Worm (Caenorhabditis elegans) whole organism, late embryonic: ENCODE measurements around the gene spp-10.

Experiments used
- F13H6.1 ChIP-seq: sonication (generic microtip); optimal IDR thresholded peaks from 2 replicates; lab custom pipeline; 2016; ENCODE audit warnings: missing genetic modification characterization, missing compliant biosample characterization
- K02D7.2 ChIP-seq: sonication (generic microtip); optimal IDR thresholded peaks from 2 replicates; lab custom pipeline; 2017; ENCODE audit warnings: mild to moderate bottlenecking, missing genetic modification characterization, missing compliant biosample characterization
- T23F11.4 ChIP-seq: fragments of 200-800 bp; sonication (Bioruptor generic); optimal IDR thresholded peaks from 2 replicates; lab custom pipeline; 2018; ENCODE audit warnings: mild to moderate bottlenecking, missing genetic modification characterization, missing compliant biosample characterization
- Y22D7AL.16 ChIP-seq: sonication (generic microtip); optimal IDR thresholded peaks from 2 replicates; lab custom pipeline; 2016; ENCODE audit warnings: missing genetic modification characterization, missing compliant biosample characterization
- ahr-1 ChIP-seq: sonication (generic microtip); optimal IDR thresholded peaks from 2 replicates; lab custom pipeline; 2016; ENCODE audit warnings: missing genetic modification characterization, missing compliant biosample characterization
- ama-1 ChIP-seq: fragments of 150-350 bp; optimal IDR thresholded peaks from 2 replicates; lab custom pipeline; 2014
- ceh-19 ChIP-seq: fragments of 200-800 bp; sonication (Bioruptor generic); optimal IDR thresholded peaks from 2 replicates; lab custom pipeline; 2018; ENCODE audit warnings: mild to moderate bottlenecking, missing genetic modification characterization, missing compliant biosample characterization
- ceh-2 ChIP-seq: sonication (generic microtip); optimal IDR thresholded peaks from 2 replicates; lab custom pipeline; 2016; ENCODE audit warnings: missing genotype, missing genetic modification characterization, missing compliant biosample characterization
- ceh-22 ChIP-seq: sonication (generic microtip); optimal IDR thresholded peaks from 2 replicates; lab custom pipeline; 2017; ENCODE audit warnings: missing biosample characterization, missing genetic modification characterization
- ceh-24 ChIP-seq: sonication (generic microtip); optimal IDR thresholded peaks from 2 replicates; lab custom pipeline; 2016; ENCODE audit warnings: mild to moderate bottlenecking, missing genetic modification characterization, missing compliant biosample characterization
- ceh-30 ChIP-seq: fragments of 150-350 bp; optimal IDR thresholded peaks from 2 replicates; lab custom pipeline; 2014; ENCODE audit warnings: missing biosample characterization, missing genetic modification characterization
- ceh-31 ChIP-seq: sonication (generic microtip); optimal IDR thresholded peaks from 2 replicates; lab custom pipeline; 2016; ENCODE audit warnings: missing genetic modification characterization, missing compliant biosample characterization
- ceh-34 ChIP-seq: sonication (generic microtip); optimal IDR thresholded peaks from 2 replicates; lab custom pipeline; 2016; ENCODE audit warnings: mild to moderate bottlenecking, missing genetic modification characterization, missing compliant biosample characterization
- ceh-45 ChIP-seq: fragments of 200-800 bp; sonication (Bioruptor generic); IDR thresholded peaks from 2 replicates; pipeline ENCODE4 v1.3.6; 2022; ENCODE audit warnings: missing genetic modification reagents, missing genetic modification characterization, missing compliant biosample characterization
- che-1 ChIP-seq: sonication (generic microtip); optimal IDR thresholded peaks from 2 replicates; lab custom pipeline; 2016; ENCODE audit warnings: mild to moderate bottlenecking, missing genetic modification characterization, missing compliant biosample characterization
- dve-1 ChIP-seq: sonication (generic microtip); optimal IDR thresholded peaks from 2 replicates; lab custom pipeline; 2017; ENCODE audit warnings: antibody characterized with exemption, mild to moderate bottlenecking, missing genetic modification characterization, missing compliant biosample characterization
- ets-4 ChIP-seq: sonication (generic microtip); optimal IDR thresholded peaks from 2 replicates; lab custom pipeline; 2016; ENCODE audit warnings: missing genetic modification characterization, missing compliant biosample characterization
- gmeb-2 ChIP-seq: sonication (generic microtip); optimal IDR thresholded peaks from 2 replicates; lab custom pipeline; 2016; ENCODE audit warnings: missing genetic modification characterization, inconsistent platforms, missing compliant biosample characterization
- hlh-30 ChIP-seq: sonication (generic microtip); optimal IDR thresholded peaks from 2 replicates; lab custom pipeline; 2017; ENCODE audit warnings: antibody characterized with exemption, missing genetic modification characterization, missing compliant biosample characterization; ENCODE audit not compliant: insufficient read depth
- hlh-8 ChIP-seq: sonication (generic microtip); optimal IDR thresholded peaks from 2 replicates; lab custom pipeline; 2016; ENCODE audit warnings: missing genotype, missing genetic modification characterization, missing compliant biosample characterization
- lim-6 ChIP-seq: sonication (generic microtip); optimal IDR thresholded peaks from 2 replicates; lab custom pipeline; 2016; ENCODE audit warnings: missing genetic modification characterization, missing compliant biosample characterization
- mec-3 ChIP-seq: sonication (generic microtip); optimal IDR thresholded peaks from 2 replicates; lab custom pipeline; 2016; ENCODE audit warnings: borderline replicate concordance, missing genetic modification characterization, missing compliant biosample characterization
- nfya-1 ChIP-seq: sonication (generic microtip); optimal IDR thresholded peaks from 2 replicates; lab custom pipeline; 2017; ENCODE audit warnings: missing genetic modification characterization, mild to moderate bottlenecking, missing compliant biosample characterization, antibody characterized with exemption, moderate library complexity
- nhr-232 ChIP-seq: sonication (generic microtip); optimal IDR thresholded peaks from 2 replicates; lab custom pipeline; 2016; ENCODE audit warnings: missing genetic modification characterization, missing compliant biosample characterization
- npax-4 ChIP-seq: sonication (generic microtip); optimal IDR thresholded peaks from 2 replicates; lab custom pipeline; 2016; ENCODE audit warnings: missing genetic modification characterization, missing compliant biosample characterization
- odd-2 ChIP-seq: sonication (generic microtip); optimal IDR thresholded peaks from 2 replicates; lab custom pipeline; 2017; ENCODE audit warnings: antibody characterized with exemption, mild to moderate bottlenecking, missing genetic modification characterization, missing compliant biosample characterization
- pag-3 ChIP-seq: sonication (generic microtip); optimal IDR thresholded peaks from 2 replicates; lab custom pipeline; 2016; ENCODE audit warnings: missing compliant biosample characterization, missing genetic modification characterization, borderline replicate concordance
- pat-9 ChIP-seq: fragments of 200-800 bp; sonication (Bioruptor generic); optimal IDR thresholded peaks from 2 replicates; lab custom pipeline; 2018; ENCODE audit warnings: mild to moderate bottlenecking, missing genetic modification characterization, moderate library complexity, missing compliant biosample characterization
- pax-1 ChIP-seq: fragments of 150-350 bp; optimal IDR thresholded peaks from 2 replicates; lab custom pipeline; 2014; ENCODE audit warnings: missing biosample characterization, missing genetic modification characterization
- pros-1 ChIP-seq: fragments of 150-350 bp; optimal IDR thresholded peaks from 2 replicates; lab custom pipeline; 2014; ENCODE audit warnings: missing biosample characterization, missing genetic modification reagents, missing genetic modification characterization
- rnt-1 ChIP-seq: sonication (generic microtip); optimal IDR thresholded peaks from 2 replicates; lab custom pipeline; 2016; ENCODE audit warnings: missing genetic modification characterization, missing compliant biosample characterization
- sox-2 ChIP-seq: fragments of 200-800 bp; sonication (Bioruptor generic); IDR thresholded peaks from 2 replicates; pipeline ENCODE4 v1.3.6; 2022; ENCODE audit warnings: missing genetic modification reagents, missing genetic modification characterization, missing compliant biosample characterization
- ttx-3 ChIP-seq: sonication (generic microtip); optimal IDR thresholded peaks from 2 replicates; lab custom pipeline; 2016; ENCODE audit warnings: missing genetic modification reagents, missing genetic modification characterization, missing compliant biosample characterization
- unc-42 ChIP-seq: sonication (generic microtip); optimal IDR thresholded peaks from 2 replicates; lab custom pipeline; 2016; ENCODE audit warnings: missing genotype, missing genetic modification characterization, missing compliant biosample characterization
- unc-55 ChIP-seq: sonication (generic microtip); optimal IDR thresholded peaks from 2 replicates; lab custom pipeline; 2017; ENCODE audit warnings: missing biosample characterization, missing genetic modification reagents, missing genetic modification characterization
- zip-5 ChIP-seq: sonication (generic microtip); optimal IDR thresholded peaks from 2 replicates; lab custom pipeline; 2016; ENCODE audit warnings: missing genetic modification characterization, missing compliant biosample characterization

spp-10 gene

ce11 chrIV:8460208-8460607, 16.8 kb upstream of the spp-10 start, which contains the start of gene ant-1.4:
TSS of gene ant-1.4 (minus strand) at chrIV:8460308.
- no peak for TF ChIP-seq npax-4
- no peak for TF ChIP-seq hlh-30 (tag; lab: Kevin White, UChicago)
- TF ChIP-seq ceh-24 (tag; lab: Kevin White, UChicago) = no peak
- TF ChIP-seq ahr-1 (tag; lab: Kevin White, UChicago) = no peak
- no peak for TF ChIP-seq odd-2 (tag; lab: Kevin White, UChicago)
- no peak for TF ChIP-seq che-1 (tag; lab: Kevin White, UChicago)
- no peak for TF ChIP-seq sox-2 (GFP tag; lab: Robert Waterston, UW)
- TF ChIP-seq rnt-1 = no peak
- TF ChIP-seq ets-4 = no peak
- TF ChIP-seq ceh-2 (tag; lab: Kevin White, UChicago) = no peak
- TF ChIP-seq ceh-34 (tag; lab: Kevin White, UChicago) = no peak
- no peak for TF ChIP-seq ceh-45 (GFP tag; lab: Robert Waterston, UW)

DNA sequence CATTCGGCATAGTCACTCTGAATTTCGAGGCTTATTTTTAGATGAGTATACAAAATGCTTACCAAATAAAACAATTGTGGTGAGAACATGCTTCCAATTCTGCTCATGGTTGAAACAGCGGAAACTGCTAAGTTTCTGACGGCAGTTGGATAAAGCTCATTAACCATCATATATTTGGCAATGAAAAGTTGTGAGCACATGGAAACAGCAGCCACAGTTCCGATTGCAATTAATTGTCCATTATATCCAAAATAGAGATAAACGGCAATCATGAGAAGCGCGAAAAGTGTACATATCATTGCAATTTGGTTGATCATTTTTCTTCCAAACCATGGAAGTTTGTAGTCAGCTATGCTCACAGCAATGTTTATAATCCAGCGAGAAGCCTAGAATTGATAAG, 15.8 kb upstream of the spp-10 start:
- TF ChIP-seq T23F11.4 (GFP tag; lab: Kevin White, UChicago) (no peak), mec-3 (no peak), Y22D7AL.16 (tag; lab: Kevin White, UChicago) (no peak)

DNA sequence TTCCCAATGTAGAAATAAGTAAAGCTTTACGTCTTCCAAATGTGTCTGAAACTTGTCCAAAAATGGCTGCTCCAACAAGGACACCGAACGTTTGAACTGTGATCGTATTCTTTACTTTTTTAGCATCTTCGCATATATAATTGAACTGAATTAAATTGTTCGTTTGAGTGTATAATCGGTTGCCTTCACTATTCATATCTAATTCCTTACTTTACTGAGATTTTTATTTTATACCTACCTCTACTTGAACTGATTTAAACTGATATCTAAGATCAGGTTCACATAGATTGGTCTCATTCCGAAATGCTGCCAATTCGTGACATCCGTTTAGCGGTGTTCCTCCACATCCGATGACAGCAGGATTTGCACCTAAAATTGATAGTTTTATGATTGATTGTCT, 14.6 kb upstream of the spp-10 start:
- TF ChIP-seq hlh-8 (tag; lab: Kevin White, UChicago) (no peak), nfya-1 (tag; lab: Kevin White, UChicago) (no peak), rnt-1 (no peak), pros-1 (tag; lab: Kevin White, UChicago) (no peak), ttx-3 (tag; lab: Kevin White, UChicago) (no peak)
- TF ChIP-seq, all 69 proteins: peak for 0

DNA sequence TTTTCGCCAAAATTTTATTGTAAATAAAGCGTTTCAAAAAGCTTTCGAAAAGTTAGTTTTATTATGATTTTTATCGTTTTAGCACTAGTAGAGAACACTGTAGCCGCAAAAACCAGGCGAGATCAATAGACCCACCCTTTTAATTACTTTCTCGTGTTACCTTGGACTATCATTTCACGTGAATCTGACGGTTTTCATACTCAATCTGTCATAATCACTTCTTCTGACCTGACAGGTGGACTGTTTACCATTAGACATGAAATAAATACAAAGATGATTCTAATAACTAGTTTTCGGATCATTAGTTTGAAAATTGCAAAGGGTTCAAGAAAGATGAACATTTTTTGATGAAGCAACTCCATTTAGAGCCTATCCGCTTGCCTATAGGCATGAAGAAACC, 13.9 kb upstream of the spp-10 start:
- no peak for TF ChIP-seq dve-1
- TF ChIP-seq lim-6 (tag; lab: Kevin White, UChicago) = no peak
- no peak for TF ChIP-seq ceh-19 (GFP tag; lab: Kevin White, UChicago)
- no peak for TF ChIP-seq F13H6.1 (tag; lab: Kevin White, UChicago)
- TF ChIP-seq pax-1 (tag; lab: Kevin White, UChicago) = no peak
- TF ChIP-seq nhr-232 (tag; lab: Kevin White, UChicago) = no peak
- no peak for TF ChIP-seq odd-2 (tag; lab: Kevin White, UChicago)
- no peak for TF ChIP-seq unc-42
- TF ChIP-seq K02D7.2 = no peak
- TF ChIP-seq nfya-1 (tag; lab: Kevin White, UChicago) = no peak
- TF ChIP-seq sox-2 (GFP tag; lab: Robert Waterston, UW) = no peak
- TF ChIP-seq ceh-34 (tag; lab: Kevin White, UChicago) = no peak
- TF ChIP-seq unc-55 (GFP tag; lab: Kevin White, UChicago) = no peak
- TF ChIP-seq ceh-31 (tag; lab: Kevin White, UChicago) = no peak
- TF ChIP-seq pat-9 (tag; lab: Kevin White, UChicago) = no peak
- TF ChIP-seq ceh-24 (tag; lab: Kevin White, UChicago) = no peak
- no peak for TF ChIP-seq Y22D7AL.16 (tag; lab: Kevin White, UChicago)
- no peak for TF ChIP-seq pros-1 (tag; lab: Kevin White, UChicago)
- TF ChIP-seq rnt-1 = no peak

- no peak for TF ChIP-seq ceh-24 (tag; lab: Kevin White, UChicago)
- no peak for TF ChIP-seq ceh-30
- no peak for TF ChIP-seq zip-5
- no peak for TF ChIP-seq ama-1 (lab: Kevin White, UChicago)
- no peak for TF ChIP-seq ttx-3 (tag; lab: Kevin White, UChicago)
- no peak for TF ChIP-seq nhr-232 (tag; lab: Kevin White, UChicago)
- TF ChIP-seq ceh-22 (tag; lab: Kevin White, UChicago) = no peak
- no peak for TF ChIP-seq lim-6 (tag; lab: Kevin White, UChicago)
- TF ChIP-seq ceh-2 (tag; lab: Kevin White, UChicago) = no peak
- no peak for TF ChIP-seq pag-3
- TF ChIP-seq T23F11.4 (GFP tag; lab: Kevin White, UChicago) = no peak
- TF ChIP-seq Y22D7AL.16 (tag; lab: Kevin White, UChicago) = no peak
- TF ChIP-seq pat-9 (tag; lab: Kevin White, UChicago) = no peak
- TF ChIP-seq gmeb-2 (tag; lab: Kevin White, UChicago) = no peak
- no peak for TF ChIP-seq F13H6.1 (tag; lab: Kevin White, UChicago)
These were observed 13.3 kb upstream of the spp-10 start, which contains the start of gene str-176 for ce11 chrIV:8463716-8464115. TSS of gene str-176 (minus strand) at chrIV:8463816.
